Fruit fly (Drosophila melanogaster) whole organism, wandering third instar larva: ENCODE data around the gene CG7272.

ENCODE experiments used
- Dif ChIP-seq: fragments of 200-275, 200-300 bp; sonication (Bioruptor generic); optimal IDR thresholded peaks from 2 replicates; lab custom pipeline; 2018; ENCODE audit warnings: missing biosample characterization, missing genetic modification characterization; ENCODE audit not compliant: partially characterized antibody
- Hr78 ChIP-seq: fragments of >200 bp; optimal IDR thresholded peaks from 2 replicates; lab custom pipeline; 2017; ENCODE audit warnings: missing biosample characterization, missing genetic modification characterization
- Jra ChIP-seq: sonication (Bioruptor generic); optimal IDR thresholded peaks from 2 replicates; lab custom pipeline; 2016; ENCODE audit warnings: missing biosample characterization, missing genetic modification characterization
- Myc ChIP-seq: fragments of >200 bp; optimal IDR thresholded peaks from 2 replicates; lab custom pipeline; 2017
- br ChIP-seq: fragments of 200-800 bp; sonication (Bioruptor generic); optimal IDR thresholded peaks from 2 replicates; lab custom pipeline; 2016; ENCODE audit warnings: missing biosample characterization, missing genetic modification characterization
- brk ChIP-seq: fragments of 200-800 bp; sonication (Bioruptor generic); optimal IDR thresholded peaks from 2 replicates; lab custom pipeline; 2016; ENCODE audit warnings: missing biosample characterization, mild to moderate bottlenecking, missing genetic modification characterization
- dmrt93B ChIP-seq: fragments of 200-800 bp; sonication (Bioruptor generic); optimal IDR thresholded peaks from 2 replicates; lab custom pipeline; 2018; ENCODE audit warnings: missing biosample characterization, mild to moderate bottlenecking, missing genetic modification characterization
- h ChIP-seq: fragments of 200-800 bp; sonication (Bioruptor generic); optimal IDR thresholded peaks from 3 replicates; lab custom pipeline; 2016; ENCODE audit warnings: missing biosample characterization, mild to moderate bottlenecking, missing genetic modification characterization
- jim ChIP-seq: fragments of 175-275, 200-325 bp; sonication (Bioruptor generic); optimal IDR thresholded peaks from 2 replicates; lab custom pipeline; 2016; ENCODE audit warnings: missing biosample characterization, mild to moderate bottlenecking, missing genetic modification characterization
- lola ChIP-seq: fragments of >200 bp; optimal IDR thresholded peaks from 2 replicates; lab custom pipeline; 2017; ENCODE audit warnings: missing biosample characterization, missing genetic modification characterization
- pan ChIP-seq: fragments of >200 bp; optimal IDR thresholded peaks from 2 replicates; lab custom pipeline; 2017
- psq ChIP-seq: fragments of 200-800 bp; sonication (Bioruptor generic); optimal IDR thresholded peaks from 3 replicates; lab custom pipeline; 2017; ENCODE audit warnings: missing biosample characterization, mild to moderate bottlenecking, missing genetic modification characterization, moderate library complexity

DNA sequence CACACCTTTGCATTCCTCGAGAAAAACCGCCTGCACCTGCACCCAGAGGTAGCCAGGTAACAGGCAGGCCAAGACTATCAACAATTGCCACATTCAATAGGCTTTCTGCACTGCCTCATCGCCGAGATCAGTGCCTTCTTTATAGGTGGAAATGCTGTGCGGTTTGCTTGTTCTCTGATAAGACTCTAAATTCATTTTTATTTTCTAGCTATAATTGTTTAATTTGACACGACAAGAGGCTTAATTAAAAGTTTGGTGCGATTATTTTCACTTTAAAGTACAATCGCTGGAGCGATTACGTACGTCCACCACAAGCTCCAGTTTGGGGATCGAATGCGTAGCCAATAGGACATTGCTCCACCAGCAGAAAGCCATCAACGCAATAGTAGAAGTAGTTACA is 26.7 kb downstream of the CG7272 start, which contains the start of gene CG42729:
- no peak for TF ChIP-seq pan (lab: Kevin White, UChicago)
- no peak for TF ChIP-seq lola (GFP tag; lab: Kevin White, UChicago)
- TF ChIP-seq jim (GFP tag; lab: Kevin White, UChicago): no peak
- no peak for TF ChIP-seq h
- TF ChIP-seq psq: no peak
- no peak for TF ChIP-seq Hr78 (GFP tag; lab: Kevin White, UChicago)
- no peak for TF ChIP-seq br (GFP tag; lab: Kevin White, UChicago)
- TF ChIP-seq dmrt93B: no peak
- TF ChIP-seq brk (GFP tag; lab: Kevin White, UChicago): no peak
- TF ChIP-seq Dif (GFP tag; lab: Kevin White, UChicago): no peak
- TF ChIP-seq Jra (GFP tag; lab: Kevin White, UChicago): no peak
- TF ChIP-seq Myc (lab: Kevin White, UChicago): no peak
